Worm (Caenorhabditis elegans) whole organism, late embryonic: ENCODE measurements around the gene E04F6.4.

Experiments
- C38D4.7 ChIP-seq: fragments of 200-800 bp; sonication (Bioruptor generic); optimal IDR thresholded peaks from 2 replicates; lab custom pipeline; 2018; ENCODE audit warnings: mild to moderate bottlenecking, missing genetic modification characterization, moderate library complexity, missing compliant biosample characterization
- K02D7.2 ChIP-seq: sonication (generic microtip); optimal IDR thresholded peaks from 2 replicates; lab custom pipeline; 2017; ENCODE audit warnings: mild to moderate bottlenecking, missing genetic modification characterization, missing compliant biosample characterization
- ceh-30 ChIP-seq: fragments of 150-350 bp; optimal IDR thresholded peaks from 2 replicates; lab custom pipeline; 2014; ENCODE audit warnings: missing biosample characterization, missing genetic modification characterization
- elt-2 ChIP-seq: sonication (generic microtip); optimal IDR thresholded peaks from 2 replicates; lab custom pipeline; 2016; ENCODE audit warnings: missing genetic modification reagents, missing genetic modification characterization, missing compliant biosample characterization
- fkh-10 ChIP-seq: fragments of 150-350 bp; optimal IDR thresholded peaks from 2 replicates; lab custom pipeline; 2014; ENCODE audit warnings: missing biosample characterization, missing genetic modification reagents, missing genetic modification characterization
- lin-11 ChIP-seq: fragments of 200-800 bp; sonication (Bioruptor generic); optimal IDR thresholded peaks from 2 replicates; lab custom pipeline; 2018; ENCODE audit warnings: mild to moderate bottlenecking, missing genetic modification characterization, missing compliant biosample characterization
- nhr-11 ChIP-seq: fragments of 150-350 bp; optimal IDR thresholded peaks from 2 replicates; lab custom pipeline; 2014; ENCODE audit warnings: missing biosample characterization, missing genetic modification characterization
- pax-1 ChIP-seq: fragments of 150-350 bp; optimal IDR thresholded peaks from 2 replicates; lab custom pipeline; 2014; ENCODE audit warnings: missing biosample characterization, missing genetic modification characterization
- pha-4 ChIP-seq: fragments of 150-350 bp; optimal IDR thresholded peaks from 2 replicates; lab custom pipeline; 2018; ENCODE audit warnings: missing biosample characterization, missing genetic modification reagents, missing genetic modification characterization
- pqm-1 ChIP-seq: sonication (generic microtip); optimal IDR thresholded peaks from 2 replicates; lab custom pipeline; 2016; ENCODE audit warnings: missing genetic modification characterization, missing compliant biosample characterization
- sdc-2 ChIP-seq: sonication (generic microtip); optimal IDR thresholded peaks from 2 replicates; lab custom pipeline; 2016; ENCODE audit warnings: missing genotype, missing genetic modification characterization, missing compliant biosample characterization
- unc-3 ChIP-seq, 2 experiments: fragments of 200-800 bp in 1 of 2; sonication (Bioruptor generic) in 1 of 2; sonication (generic microtip) in 1 of 2; conservative IDR thresholded peaks in 1 of 2; optimal IDR thresholded peaks in 1 of 2; 2 replicates each; pipeline versions ENCODE4 v1.3.6 to Lab custom; 2016 to 2022; ENCODE audit warnings: missing compliant biosample characterization in 2 of 2, missing genetic modification characterization in 2 of 2, missing genetic modification reagents in 1 of 2
- zip-5 ChIP-seq: sonication (generic microtip); optimal IDR thresholded peaks from 2 replicates; lab custom pipeline; 2016; ENCODE audit warnings: missing genetic modification characterization, missing compliant biosample characterization

DNA sequence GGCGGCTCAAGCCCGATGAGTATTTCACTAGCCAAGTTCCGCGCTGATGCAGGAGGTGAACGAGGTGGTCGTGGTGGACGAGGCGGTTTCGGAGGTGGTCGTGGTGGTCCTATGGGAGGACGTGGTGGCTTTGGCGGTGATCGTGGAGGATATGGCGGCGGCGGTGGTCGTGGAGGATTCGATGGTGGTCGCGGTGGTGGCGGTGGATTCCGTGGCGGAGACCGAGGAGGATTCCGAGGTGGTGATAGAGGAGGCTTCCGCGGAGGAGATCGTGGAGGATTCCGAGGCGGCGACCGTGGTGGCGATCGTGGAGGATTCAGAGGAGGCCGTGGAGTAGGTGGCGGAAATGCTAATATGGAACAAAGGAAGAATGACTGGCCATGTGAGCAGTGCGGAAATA lies 34.5 kb upstream of the E04F6.4 start:
- TF ChIP-seq sdc-2 (tag; lab: Kevin White, UChicago) (no peak), elt-2 (tag; lab: Kevin White, UChicago) (no peak), C38D4.7 (GFP tag; lab: Kevin White, UChicago) (no peak), nhr-11 (tag; lab: Kevin White, UChicago) (no peak), pax-1 (tag; lab: Kevin White, UChicago) (no peak), unc-3 (GFP tag; conservative IDR thresholded peaks at IDR 0.05; lab: Robert Waterston, UW) (no peak), unc-3 (tag; optimal IDR thresholded peaks at IDR 0.05; lab: Kevin White, UChicago) (no peak), pqm-1 (tag; lab: Kevin White, UChicago) (no peak), fkh-10 (GFP tag; lab: Kevin White, UChicago) (no peak), K02D7.2 (tag; lab: Kevin White, UChicago) (no peak), zip-5 (tag; lab: Kevin White, UChicago) (no peak), lin-11 (tag; lab: Kevin White, UChicago) (no peak), ceh-30 (tag; lab: Kevin White, UChicago) (no peak), pha-4 (tag; lab: Kevin White, UChicago) (no peak)
